Worm (Caenorhabditis elegans) whole organism, late embryonic: ENCODE results near the gene daf-5.
A peak's percentile ranks its signal among the peaks of the same experiment; 100 is the strongest.

Source experiments
- C38D4.7 ChIP-seq: fragments of 200-800 bp; sonication (Bioruptor generic); optimal IDR thresholded peaks from 2 replicates; lab custom pipeline; 2018; ENCODE audit warnings: mild to moderate bottlenecking, missing genetic modification characterization, moderate library complexity, missing compliant biosample characterization
- K02D7.2 ChIP-seq: sonication (generic microtip); optimal IDR thresholded peaks from 2 replicates; lab custom pipeline; 2017; ENCODE audit warnings: mild to moderate bottlenecking, missing genetic modification characterization, missing compliant biosample characterization
- K09A11.1 ChIP-seq: sonication (generic microtip); optimal IDR thresholded peaks from 2 replicates; lab custom pipeline; 2017; ENCODE audit warnings: antibody characterized with exemption, mild to moderate bottlenecking, missing genetic modification characterization, missing compliant biosample characterization; ENCODE audit not compliant: insufficient read depth
- T23F11.4 ChIP-seq: fragments of 200-800 bp; sonication (Bioruptor generic); optimal IDR thresholded peaks from 2 replicates; lab custom pipeline; 2018; ENCODE audit warnings: mild to moderate bottlenecking, missing genetic modification characterization, missing compliant biosample characterization
- Y22D7AL.16 ChIP-seq: sonication (generic microtip); optimal IDR thresholded peaks from 2 replicates; lab custom pipeline; 2016; ENCODE audit warnings: missing genetic modification characterization, missing compliant biosample characterization
- ama-1 ChIP-seq: fragments of 150-350 bp; optimal IDR thresholded peaks from 2 replicates; lab custom pipeline; 2014
- ceh-14 ChIP-seq: sonication (generic microtip); optimal IDR thresholded peaks from 2 replicates; lab custom pipeline; 2016; ENCODE audit warnings: missing genotype, missing genetic modification characterization, missing compliant biosample characterization
- ceh-18 ChIP-seq: sonication (generic microtip); optimal IDR thresholded peaks from 2 replicates; lab custom pipeline; 2016; ENCODE audit warnings: missing genetic modification characterization, missing compliant biosample characterization
- ceh-19 ChIP-seq: fragments of 200-800 bp; sonication (Bioruptor generic); optimal IDR thresholded peaks from 2 replicates; lab custom pipeline; 2018; ENCODE audit warnings: mild to moderate bottlenecking, missing genetic modification characterization, missing compliant biosample characterization
- ceh-2 ChIP-seq: sonication (generic microtip); optimal IDR thresholded peaks from 2 replicates; lab custom pipeline; 2016; ENCODE audit warnings: missing genotype, missing genetic modification characterization, missing compliant biosample characterization
- ceh-22 ChIP-seq: sonication (generic microtip); optimal IDR thresholded peaks from 2 replicates; lab custom pipeline; 2017; ENCODE audit warnings: missing biosample characterization, missing genetic modification characterization
- ceh-24 ChIP-seq: sonication (generic microtip); optimal IDR thresholded peaks from 2 replicates; lab custom pipeline; 2016; ENCODE audit warnings: mild to moderate bottlenecking, missing genetic modification characterization, missing compliant biosample characterization
- ceh-31 ChIP-seq: sonication (generic microtip); optimal IDR thresholded peaks from 2 replicates; lab custom pipeline; 2016; ENCODE audit warnings: missing genetic modification characterization, missing compliant biosample characterization
- ceh-34 ChIP-seq: sonication (generic microtip); optimal IDR thresholded peaks from 2 replicates; lab custom pipeline; 2016; ENCODE audit warnings: mild to moderate bottlenecking, missing genetic modification characterization, missing compliant biosample characterization
- ceh-45 ChIP-seq: fragments of 200-800 bp; sonication (Bioruptor generic); IDR thresholded peaks from 2 replicates; pipeline ENCODE4 v1.3.6; 2022; ENCODE audit warnings: missing genetic modification reagents, missing genetic modification characterization, missing compliant biosample characterization
- ceh-6 ChIP-seq: fragments of 200-800 bp; sonication (Bioruptor generic); optimal IDR thresholded peaks from 2 replicates; lab custom pipeline; 2018; ENCODE audit warnings: mild to moderate bottlenecking, missing genetic modification characterization, missing compliant biosample characterization
- ceh-9 ChIP-seq: sonication (generic microtip); optimal IDR thresholded peaks from 2 replicates; lab custom pipeline; 2016; ENCODE audit warnings: mild to moderate bottlenecking, missing genetic modification characterization, inconsistent platforms, missing compliant biosample characterization
- dmd-4 ChIP-seq: sonication (generic microtip); optimal IDR thresholded peaks from 2 replicates; lab custom pipeline; 2016; ENCODE audit warnings: borderline replicate concordance, missing genetic modification characterization, missing compliant biosample characterization
- elt-2 ChIP-seq: sonication (generic microtip); optimal IDR thresholded peaks from 2 replicates; lab custom pipeline; 2016; ENCODE audit warnings: missing genetic modification reagents, missing genetic modification characterization, missing compliant biosample characterization
- elt-4 ChIP-seq: sonication (generic microtip); optimal IDR thresholded peaks from 2 replicates; lab custom pipeline; 2016; ENCODE audit warnings: missing genetic modification characterization, missing compliant biosample characterization
- ets-4 ChIP-seq: sonication (generic microtip); optimal IDR thresholded peaks from 2 replicates; lab custom pipeline; 2016; ENCODE audit warnings: missing genetic modification characterization, missing compliant biosample characterization
- fax-1 ChIP-seq: sonication (generic microtip); optimal IDR thresholded peaks from 2 replicates; lab custom pipeline; 2016; ENCODE audit warnings: missing genotype, missing genetic modification characterization, missing compliant biosample characterization
- fkh-6 ChIP-seq: sonication (generic microtip); optimal IDR thresholded peaks from 2 replicates; lab custom pipeline; 2016; ENCODE audit warnings: missing genetic modification characterization, missing compliant biosample characterization
- gmeb-2 ChIP-seq: sonication (generic microtip); optimal IDR thresholded peaks from 2 replicates; lab custom pipeline; 2016; ENCODE audit warnings: missing genetic modification characterization, inconsistent platforms, missing compliant biosample characterization
- hlh-13 ChIP-seq: fragments of 200-800 bp; sonication (Bioruptor generic); optimal IDR thresholded peaks from 2 replicates; lab custom pipeline; 2018; ENCODE audit warnings: mild to moderate bottlenecking, missing genetic modification characterization, missing compliant biosample characterization
- hlh-15 ChIP-seq: sonication (generic microtip); optimal IDR thresholded peaks from 2 replicates; lab custom pipeline; 2016; ENCODE audit warnings: missing genetic modification characterization, missing compliant biosample characterization
- hlh-30 ChIP-seq: sonication (generic microtip); optimal IDR thresholded peaks from 2 replicates; lab custom pipeline; 2017; ENCODE audit warnings: antibody characterized with exemption, missing genetic modification characterization, missing compliant biosample characterization; ENCODE audit not compliant: insufficient read depth
- hlh-8 ChIP-seq: sonication (generic microtip); optimal IDR thresholded peaks from 2 replicates; lab custom pipeline; 2016; ENCODE audit warnings: missing genotype, missing genetic modification characterization, missing compliant biosample characterization
- lim-6 ChIP-seq: sonication (generic microtip); optimal IDR thresholded peaks from 2 replicates; lab custom pipeline; 2016; ENCODE audit warnings: missing genetic modification characterization, missing compliant biosample characterization
- madf-2 ChIP-seq: sonication (generic microtip); optimal IDR thresholded peaks from 2 replicates; lab custom pipeline; 2017; ENCODE audit warnings: missing genetic modification characterization, missing compliant biosample characterization
- nfya-1 ChIP-seq: sonication (generic microtip); optimal IDR thresholded peaks from 2 replicates; lab custom pipeline; 2017; ENCODE audit warnings: missing genetic modification characterization, mild to moderate bottlenecking, missing compliant biosample characterization, antibody characterized with exemption, moderate library complexity
- nhr-11 ChIP-seq: fragments of 150-350 bp; optimal IDR thresholded peaks from 2 replicates; lab custom pipeline; 2014; ENCODE audit warnings: missing biosample characterization, missing genetic modification characterization
- nhr-232 ChIP-seq: sonication (generic microtip); optimal IDR thresholded peaks from 2 replicates; lab custom pipeline; 2016; ENCODE audit warnings: missing genetic modification characterization, missing compliant biosample characterization
- pag-3 ChIP-seq: sonication (generic microtip); optimal IDR thresholded peaks from 2 replicates; lab custom pipeline; 2016; ENCODE audit warnings: missing compliant biosample characterization, missing genetic modification characterization, borderline replicate concordance
- pax-1 ChIP-seq: fragments of 150-350 bp; optimal IDR thresholded peaks from 2 replicates; lab custom pipeline; 2014; ENCODE audit warnings: missing biosample characterization, missing genetic modification characterization
- pha-2 ChIP-seq: sonication (generic microtip); optimal IDR thresholded peaks from 2 replicates; lab custom pipeline; 2017; ENCODE audit warnings: mild to moderate bottlenecking, missing genetic modification characterization, missing compliant biosample characterization
- pqm-1 ChIP-seq: sonication (generic microtip); optimal IDR thresholded peaks from 2 replicates; lab custom pipeline; 2016; ENCODE audit warnings: missing genetic modification characterization, missing compliant biosample characterization
- rnt-1 ChIP-seq: sonication (generic microtip); optimal IDR thresholded peaks from 2 replicates; lab custom pipeline; 2016; ENCODE audit warnings: missing genetic modification characterization, missing compliant biosample characterization
- sox-2 ChIP-seq: fragments of 200-800 bp; sonication (Bioruptor generic); IDR thresholded peaks from 2 replicates; pipeline ENCODE4 v1.3.6; 2022; ENCODE audit warnings: missing genetic modification reagents, missing genetic modification characterization, missing compliant biosample characterization
- sox-4 ChIP-seq: sonication (generic microtip); optimal IDR thresholded peaks from 2 replicates; lab custom pipeline; 2017; ENCODE audit warnings: mild to moderate bottlenecking, missing genetic modification characterization, inconsistent platforms, missing compliant biosample characterization
- tbx-2 ChIP-seq: sonication (generic microtip); optimal IDR thresholded peaks from 2 replicates; lab custom pipeline; 2016; ENCODE audit warnings: missing genetic modification characterization, missing compliant biosample characterization
- tbx-7 ChIP-seq: sonication (generic microtip); optimal IDR thresholded peaks from 2 replicates; lab custom pipeline; 2016; ENCODE audit warnings: missing genotype, missing genetic modification characterization, missing compliant biosample characterization
- unc-3 ChIP-seq, 2 experiments: fragments of 200-800 bp in 1 of 2; sonication (Bioruptor generic) in 1 of 2; sonication (generic microtip) in 1 of 2; conservative IDR thresholded peaks in 1 of 2; optimal IDR thresholded peaks in 1 of 2; 2 replicates each; pipeline versions ENCODE4 v1.3.6 to Lab custom; 2016 to 2022; ENCODE audit warnings: missing compliant biosample characterization in 2 of 2, missing genetic modification characterization in 2 of 2, missing genetic modification reagents in 1 of 2
- unc-42 ChIP-seq: sonication (generic microtip); optimal IDR thresholded peaks from 2 replicates; lab custom pipeline; 2016; ENCODE audit warnings: missing genotype, missing genetic modification characterization, missing compliant biosample characterization
- unc-55 ChIP-seq: sonication (generic microtip); optimal IDR thresholded peaks from 2 replicates; lab custom pipeline; 2017; ENCODE audit warnings: missing biosample characterization, missing genetic modification reagents, missing genetic modification characterization
- unc-86 ChIP-seq: sonication (generic microtip); optimal IDR thresholded peaks from 2 replicates; lab custom pipeline; 2016; ENCODE audit warnings: missing genetic modification characterization, missing compliant biosample characterization
- zip-5 ChIP-seq: sonication (generic microtip); optimal IDR thresholded peaks from 2 replicates; lab custom pipeline; 2016; ENCODE audit warnings: missing genetic modification characterization, missing compliant biosample characterization
- ztf-16 ChIP-seq: sonication (generic microtip); optimal IDR thresholded peaks from 2 replicates; lab custom pipeline; 2017; ENCODE audit warnings: missing genetic modification characterization, missing compliant biosample characterization

Gene daf-5

DNA sequence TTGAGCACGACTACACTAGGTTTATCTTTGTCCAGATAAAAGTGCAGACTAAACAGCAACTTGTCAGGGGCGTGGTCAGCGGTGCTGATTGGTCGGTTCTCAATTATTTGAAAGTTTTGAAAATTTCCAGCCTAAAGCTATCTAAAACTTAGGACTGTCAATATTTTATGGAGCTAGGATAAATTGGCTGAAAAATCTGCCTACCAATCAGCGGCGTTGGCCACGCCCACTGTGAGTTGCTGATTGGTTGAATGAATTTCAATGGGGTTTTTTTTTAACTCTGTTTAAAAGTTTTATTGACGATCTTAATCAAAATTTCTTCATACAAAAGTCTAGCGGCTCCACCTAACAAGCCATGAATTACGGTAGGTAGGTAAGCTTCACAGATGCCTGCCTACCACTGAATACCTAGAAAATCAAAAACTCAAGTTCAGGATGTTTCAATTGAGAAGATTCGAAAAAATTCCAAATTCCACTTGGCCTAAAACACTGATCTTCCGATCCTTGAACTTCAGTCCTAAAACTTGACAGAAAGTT lies 6.1 kb downstream of the daf-5 start:
- peak; percentile 83 for TF ChIP-seq nfya-1
- no peak for TF ChIP-seq Y22D7AL.16

DNA sequence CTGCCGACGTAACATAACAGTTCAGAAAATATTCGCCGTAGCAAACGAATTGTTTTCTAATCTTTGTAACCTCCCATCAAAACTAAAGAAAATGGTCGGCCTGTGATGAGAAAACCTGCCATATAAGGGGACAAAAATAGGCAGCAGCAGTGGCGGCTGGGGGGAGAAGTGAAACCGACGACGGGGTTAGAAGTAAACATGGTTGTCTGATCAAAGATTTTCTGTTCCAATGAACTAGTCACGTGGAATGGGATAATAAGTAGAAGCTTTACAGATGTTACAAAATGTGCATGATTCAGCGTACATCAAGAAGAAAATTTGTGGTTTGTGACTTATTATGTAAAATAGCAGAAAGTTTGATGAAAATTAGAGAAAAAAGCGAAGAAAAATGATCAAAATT lies 6.9 kb downstream of the daf-5 start:
- TF ChIP-seq nhr-11 (tag; lab: Kevin White, UChicago) = no peak
- TF ChIP-seq unc-86 (tag; lab: Kevin White, UChicago) = no peak
- TF ChIP-seq pax-1 (tag; lab: Kevin White, UChicago) = no peak
- TF ChIP-seq rnt-1 (tag; lab: Kevin White, UChicago) = no peak
- no peak for TF ChIP-seq ets-4 (tag; lab: Kevin White, UChicago)
- TF ChIP-seq sox-2 (GFP tag; lab: Robert Waterston, UW) = no peak

DNA sequence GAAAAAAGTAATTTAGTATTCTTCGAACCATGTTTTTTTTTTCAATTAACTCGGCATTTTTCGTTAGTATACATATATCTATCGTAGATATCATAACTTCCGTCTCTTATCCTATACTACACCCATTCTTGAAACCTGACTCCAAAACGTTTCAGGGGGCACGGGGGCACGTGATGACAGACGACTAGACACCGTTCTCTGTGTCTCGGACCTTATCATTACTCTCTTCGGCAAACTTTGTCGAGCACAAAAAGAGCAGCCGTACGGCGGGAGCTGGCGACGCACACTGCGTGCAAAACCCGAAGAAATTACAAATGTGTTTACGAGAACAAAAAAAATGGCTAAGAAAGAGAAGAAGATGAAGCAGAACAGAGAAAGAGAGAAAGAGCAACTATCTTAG lies 7.9 kb downstream of the daf-5 start:
- TF ChIP-seq ztf-16 (tag; lab: Kevin White, UChicago) (no peak), sox-4 (tag; lab: Kevin White, UChicago) (no peak), T23F11.4 (GFP tag; lab: Kevin White, UChicago) (no peak), K02D7.2 (no peak), dmd-4 (no peak), ceh-14 (tag; lab: Kevin White, UChicago) (peak; percentile 39), pag-3 (tag; lab: Kevin White, UChicago) (no peak), pqm-1 (tag; lab: Kevin White, UChicago) (no peak), ceh-22 (tag; lab: Kevin White, UChicago) (no peak), fkh-6 (tag; lab: Kevin White, UChicago) (no peak), ceh-24 (tag; lab: Kevin White, UChicago) (no peak), ceh-31 (tag; lab: Kevin White, UChicago) (peak; percentile 23), ceh-2 (tag; lab: Kevin White, UChicago) (no peak), unc-3 (GFP tag; conservative IDR thresholded peaks at IDR 0.05; lab: Robert Waterston, UW) (no peak), unc-3 (tag; optimal IDR thresholded peaks at IDR 0.05; lab: Kevin White, UChicago) (no peak), nfya-1 (no peak), ceh-6 (GFP tag; lab: Kevin White, UChicago) (no peak), pha-2 (tag; lab: Kevin White, UChicago) (no peak), gmeb-2 (tag; lab: Kevin White, UChicago) (no peak), rnt-1 (tag; lab: Kevin White, UChicago) (no peak), ets-4 (tag; lab: Kevin White, UChicago) (no peak), hlh-13 (GFP tag; lab: Kevin White, UChicago) (no peak), tbx-7 (tag; lab: Kevin White, UChicago) (no peak), K09A11.1 (tag; lab: Kevin White, UChicago) (no peak), hlh-30 (tag; lab: Kevin White, UChicago) (peak; percentile 21), ceh-34 (tag; lab: Kevin White, UChicago) (peak; percentile 78), ceh-19 (no peak), ceh-9 (tag; lab: Kevin White, UChicago) (no peak), hlh-8 (tag; lab: Kevin White, UChicago) (no peak), ama-1 (lab: Kevin White, UChicago) (no peak), unc-55 (GFP tag; lab: Kevin White, UChicago) (no peak), ceh-18 (tag; lab: Kevin White, UChicago) (peak; percentile 80), unc-42 (tag; lab: Kevin White, UChicago) (peak; percentile 49), tbx-2 (tag; lab: Kevin White, UChicago) (peak; percentile 31), nhr-232 (tag; lab: Kevin White, UChicago) (no peak), zip-5 (tag; lab: Kevin White, UChicago) (no peak), ceh-45 (GFP tag; lab: Robert Waterston, UW) (no peak), C38D4.7 (GFP tag; lab: Kevin White, UChicago) (no peak), Y22D7AL.16 (no peak), elt-4 (tag; lab: Kevin White, UChicago) (no peak), unc-86 (tag; lab: Kevin White, UChicago) (no peak), fax-1 (tag; lab: Kevin White, UChicago) (no peak), hlh-15 (tag; lab: Kevin White, UChicago) (no peak), elt-2 (peak; percentile 16), madf-2 (tag; lab: Kevin White, UChicago) (no peak), lim-6 (tag; lab: Kevin White, UChicago) (no peak)
